Worm (Caenorhabditis elegans): ENCODE results near the gene R08A2.9.
"Not testable (repeated sequence)": the region's sequence is repeated elsewhere in the genome, so short reads cannot be mapped to it uniquely, and the experiment has no call there.

- not testable (repeated sequence) for TF ChIP-seq ces-1 (GFP tag; optimal IDR thresholded peaks at IDR 0.05); nhr-28 (tag; optimal IDR thresholded peaks at IDR 0.05); elt-2 (tag; optimal IDR thresholded peaks at IDR 0.05); ztf-11 (tag; optimal IDR thresholded peaks at IDR 0.05); aha-1 (tag; optimal IDR thresholded peaks at IDR 0.05); fos-1 (tag; optimal IDR thresholded peaks at IDR 0.05)
Observed at ce11 chrV:14750357-14750756, 42.3 kb downstream of the R08A2.9 start, which contains the start of gene nspa-10.

Data from whole organism, L1 larva.